Worm (Caenorhabditis elegans) whole organism, late embryonic: ENCODE measurements around the gene ugt-33.

ENCODE experiments used
- C08G9.2 ChIP-seq: sonication (generic microtip); optimal IDR thresholded peaks from 2 replicates; lab custom pipeline; 2016; ENCODE audit warnings: mild to moderate bottlenecking, missing genetic modification characterization, moderate library complexity, missing compliant biosample characterization
- C38D4.7 ChIP-seq: fragments of 200-800 bp; sonication (Bioruptor generic); optimal IDR thresholded peaks from 2 replicates; lab custom pipeline; 2018; ENCODE audit warnings: mild to moderate bottlenecking, missing genetic modification characterization, moderate library complexity, missing compliant biosample characterization
- F13H6.1 ChIP-seq: sonication (generic microtip); optimal IDR thresholded peaks from 2 replicates; lab custom pipeline; 2016; ENCODE audit warnings: missing genetic modification characterization, missing compliant biosample characterization
- K09A11.1 ChIP-seq: sonication (generic microtip); optimal IDR thresholded peaks from 2 replicates; lab custom pipeline; 2017; ENCODE audit warnings: antibody characterized with exemption, mild to moderate bottlenecking, missing genetic modification characterization, missing compliant biosample characterization; ENCODE audit not compliant: insufficient read depth
- T23F11.4 ChIP-seq: fragments of 200-800 bp; sonication (Bioruptor generic); optimal IDR thresholded peaks from 2 replicates; lab custom pipeline; 2018; ENCODE audit warnings: mild to moderate bottlenecking, missing genetic modification characterization, missing compliant biosample characterization
- Y22D7AL.16 ChIP-seq: sonication (generic microtip); optimal IDR thresholded peaks from 2 replicates; lab custom pipeline; 2016; ENCODE audit warnings: missing genetic modification characterization, missing compliant biosample characterization
- ahr-1 ChIP-seq: sonication (generic microtip); optimal IDR thresholded peaks from 2 replicates; lab custom pipeline; 2016; ENCODE audit warnings: missing genetic modification characterization, missing compliant biosample characterization
- ceh-14 ChIP-seq: sonication (generic microtip); optimal IDR thresholded peaks from 2 replicates; lab custom pipeline; 2016; ENCODE audit warnings: missing genotype, missing genetic modification characterization, missing compliant biosample characterization
- ceh-2 ChIP-seq: sonication (generic microtip); optimal IDR thresholded peaks from 2 replicates; lab custom pipeline; 2016; ENCODE audit warnings: missing genotype, missing genetic modification characterization, missing compliant biosample characterization
- ceh-22 ChIP-seq: sonication (generic microtip); optimal IDR thresholded peaks from 2 replicates; lab custom pipeline; 2017; ENCODE audit warnings: missing biosample characterization, missing genetic modification characterization
- ceh-24 ChIP-seq: sonication (generic microtip); optimal IDR thresholded peaks from 2 replicates; lab custom pipeline; 2016; ENCODE audit warnings: mild to moderate bottlenecking, missing genetic modification characterization, missing compliant biosample characterization
- ceh-30 ChIP-seq: fragments of 150-350 bp; optimal IDR thresholded peaks from 2 replicates; lab custom pipeline; 2014; ENCODE audit warnings: missing biosample characterization, missing genetic modification characterization
- ceh-31 ChIP-seq: sonication (generic microtip); optimal IDR thresholded peaks from 2 replicates; lab custom pipeline; 2016; ENCODE audit warnings: missing genetic modification characterization, missing compliant biosample characterization
- ceh-34 ChIP-seq: sonication (generic microtip); optimal IDR thresholded peaks from 2 replicates; lab custom pipeline; 2016; ENCODE audit warnings: mild to moderate bottlenecking, missing genetic modification characterization, missing compliant biosample characterization
- ceh-9 ChIP-seq: sonication (generic microtip); optimal IDR thresholded peaks from 2 replicates; lab custom pipeline; 2016; ENCODE audit warnings: mild to moderate bottlenecking, missing genetic modification characterization, inconsistent platforms, missing compliant biosample characterization
- che-1 ChIP-seq: sonication (generic microtip); optimal IDR thresholded peaks from 2 replicates; lab custom pipeline; 2016; ENCODE audit warnings: mild to moderate bottlenecking, missing genetic modification characterization, missing compliant biosample characterization
- dve-1 ChIP-seq: sonication (generic microtip); optimal IDR thresholded peaks from 2 replicates; lab custom pipeline; 2017; ENCODE audit warnings: antibody characterized with exemption, mild to moderate bottlenecking, missing genetic modification characterization, missing compliant biosample characterization
- elt-2 ChIP-seq: sonication (generic microtip); optimal IDR thresholded peaks from 2 replicates; lab custom pipeline; 2016; ENCODE audit warnings: missing genetic modification reagents, missing genetic modification characterization, missing compliant biosample characterization
- elt-4 ChIP-seq: sonication (generic microtip); optimal IDR thresholded peaks from 2 replicates; lab custom pipeline; 2016; ENCODE audit warnings: missing genetic modification characterization, missing compliant biosample characterization
- fax-1 ChIP-seq: sonication (generic microtip); optimal IDR thresholded peaks from 2 replicates; lab custom pipeline; 2016; ENCODE audit warnings: missing genotype, missing genetic modification characterization, missing compliant biosample characterization
- fkh-10 ChIP-seq: fragments of 150-350 bp; optimal IDR thresholded peaks from 2 replicates; lab custom pipeline; 2014; ENCODE audit warnings: missing biosample characterization, missing genetic modification reagents, missing genetic modification characterization
- fkh-6 ChIP-seq: sonication (generic microtip); optimal IDR thresholded peaks from 2 replicates; lab custom pipeline; 2016; ENCODE audit warnings: missing genetic modification characterization, missing compliant biosample characterization
- gmeb-2 ChIP-seq: sonication (generic microtip); optimal IDR thresholded peaks from 2 replicates; lab custom pipeline; 2016; ENCODE audit warnings: missing genetic modification characterization, inconsistent platforms, missing compliant biosample characterization
- hlh-15 ChIP-seq: sonication (generic microtip); optimal IDR thresholded peaks from 2 replicates; lab custom pipeline; 2016; ENCODE audit warnings: missing genetic modification characterization, missing compliant biosample characterization
- hlh-8 ChIP-seq: sonication (generic microtip); optimal IDR thresholded peaks from 2 replicates; lab custom pipeline; 2016; ENCODE audit warnings: missing genotype, missing genetic modification characterization, missing compliant biosample characterization
- lin-11 ChIP-seq: fragments of 200-800 bp; sonication (Bioruptor generic); optimal IDR thresholded peaks from 2 replicates; lab custom pipeline; 2018; ENCODE audit warnings: mild to moderate bottlenecking, missing genetic modification characterization, missing compliant biosample characterization
- mec-3 ChIP-seq: sonication (generic microtip); optimal IDR thresholded peaks from 2 replicates; lab custom pipeline; 2016; ENCODE audit warnings: borderline replicate concordance, missing genetic modification characterization, missing compliant biosample characterization
- nhr-232 ChIP-seq: sonication (generic microtip); optimal IDR thresholded peaks from 2 replicates; lab custom pipeline; 2016; ENCODE audit warnings: missing genetic modification characterization, missing compliant biosample characterization
- odd-2 ChIP-seq: sonication (generic microtip); optimal IDR thresholded peaks from 2 replicates; lab custom pipeline; 2017; ENCODE audit warnings: antibody characterized with exemption, mild to moderate bottlenecking, missing genetic modification characterization, missing compliant biosample characterization
- pqm-1 ChIP-seq: sonication (generic microtip); optimal IDR thresholded peaks from 2 replicates; lab custom pipeline; 2016; ENCODE audit warnings: missing genetic modification characterization, missing compliant biosample characterization
- rnt-1 ChIP-seq: sonication (generic microtip); optimal IDR thresholded peaks from 2 replicates; lab custom pipeline; 2016; ENCODE audit warnings: missing genetic modification characterization, missing compliant biosample characterization
- sdc-2 ChIP-seq: sonication (generic microtip); optimal IDR thresholded peaks from 2 replicates; lab custom pipeline; 2016; ENCODE audit warnings: missing genotype, missing genetic modification characterization, missing compliant biosample characterization
- tbx-2 ChIP-seq: sonication (generic microtip); optimal IDR thresholded peaks from 2 replicates; lab custom pipeline; 2016; ENCODE audit warnings: missing genetic modification characterization, missing compliant biosample characterization
- tbx-7 ChIP-seq: sonication (generic microtip); optimal IDR thresholded peaks from 2 replicates; lab custom pipeline; 2016; ENCODE audit warnings: missing genotype, missing genetic modification characterization, missing compliant biosample characterization
- unc-3 ChIP-seq, 2 experiments: fragments of 200-800 bp in 1 of 2; sonication (Bioruptor generic) in 1 of 2; sonication (generic microtip) in 1 of 2; conservative IDR thresholded peaks in 1 of 2; optimal IDR thresholded peaks in 1 of 2; 2 replicates each; pipeline versions ENCODE4 v1.3.6 to Lab custom; 2016 to 2022; ENCODE audit warnings: missing compliant biosample characterization in 2 of 2, missing genetic modification characterization in 2 of 2, missing genetic modification reagents in 1 of 2
- unc-42 ChIP-seq: sonication (generic microtip); optimal IDR thresholded peaks from 2 replicates; lab custom pipeline; 2016; ENCODE audit warnings: missing genotype, missing genetic modification characterization, missing compliant biosample characterization
- unc-55 ChIP-seq: sonication (generic microtip); optimal IDR thresholded peaks from 2 replicates; lab custom pipeline; 2017; ENCODE audit warnings: missing biosample characterization, missing genetic modification reagents, missing genetic modification characterization
- unc-86 ChIP-seq: sonication (generic microtip); optimal IDR thresholded peaks from 2 replicates; lab custom pipeline; 2016; ENCODE audit warnings: missing genetic modification characterization, missing compliant biosample characterization
- zip-5 ChIP-seq: sonication (generic microtip); optimal IDR thresholded peaks from 2 replicates; lab custom pipeline; 2016; ENCODE audit warnings: missing genetic modification characterization, missing compliant biosample characterization

Gene ugt-33

ce11 chrV:10484640-10485039, 8.6 kb upstream of the ugt-33 start, which contains the start of gene Y32F6B.1:
Y32F6B.1 (minus strand) TSS chrV:10484740.
- TF ChIP-seq ahr-1 (tag; lab: Kevin White, UChicago) (no peak), elt-4 (tag; lab: Kevin White, UChicago) (no peak)

DNA sequence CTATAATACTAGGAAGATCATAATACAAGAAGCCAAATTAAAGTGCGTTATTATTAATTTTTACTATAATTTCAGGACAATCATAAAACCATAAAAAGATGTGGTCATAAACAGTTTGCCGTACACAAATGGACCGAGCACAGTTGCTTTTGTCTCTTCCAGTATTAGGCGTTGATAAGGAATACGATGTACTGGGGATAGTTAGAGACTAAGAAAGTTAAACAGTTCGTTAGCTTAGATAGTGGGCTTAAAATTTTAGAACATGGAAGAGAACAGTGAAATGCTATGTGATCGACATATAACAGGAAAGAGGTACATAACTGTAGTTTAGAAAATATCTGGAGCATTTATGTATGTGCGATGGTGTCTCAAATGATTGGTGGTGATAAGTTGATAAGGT, 7.8 kb upstream of the ugt-33 start:
- TF ChIP-seq elt-2 (tag; lab: Kevin White, UChicago) (peak; percentile 43), fax-1 (tag; lab: Kevin White, UChicago) (no peak)
- TF ChIP-seq, all 69 proteins: peak for 1

DNA sequence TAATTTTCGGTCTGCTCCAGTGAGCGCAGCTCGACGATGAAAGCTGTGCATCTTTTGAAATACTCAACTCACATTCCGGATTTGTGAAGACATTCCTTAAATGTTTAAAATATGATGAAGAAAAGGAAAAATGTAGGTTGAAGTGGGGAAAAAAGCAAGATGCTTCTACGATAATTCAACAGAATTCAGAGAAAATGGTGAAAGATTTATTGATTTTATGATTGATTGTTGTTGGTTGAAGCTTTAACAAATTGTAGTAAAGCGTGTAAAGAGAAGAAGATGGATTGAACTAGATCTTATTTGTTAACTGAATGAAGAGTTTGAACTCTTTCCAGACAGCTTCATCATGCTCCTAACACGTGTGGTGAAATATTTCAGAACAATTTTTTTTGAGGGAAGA, 3.2 kb upstream of the ugt-33 start, which contains the start of gene ncx-5:
Gene ncx-5 (minus strand): TSS at position 101 of the 400 bp plus-strand sequence.
- no peak for TF ChIP-seq unc-55 (GFP tag; lab: Kevin White, UChicago)
- TF ChIP-seq tbx-2 (tag; lab: Kevin White, UChicago) = no peak
- no peak for TF ChIP-seq K09A11.1
- TF ChIP-seq Y22D7AL.16 (tag; lab: Kevin White, UChicago) = no peak
- TF ChIP-seq pqm-1 (tag; lab: Kevin White, UChicago) = no peak
- TF ChIP-seq F13H6.1 (tag; lab: Kevin White, UChicago) = no peak
- no peak for TF ChIP-seq odd-2 (tag; lab: Kevin White, UChicago)
- no peak for TF ChIP-seq ceh-30 (tag; lab: Kevin White, UChicago)
- TF ChIP-seq unc-86 (tag; lab: Kevin White, UChicago) = no peak
- TF ChIP-seq sdc-2 = no peak

DNA sequence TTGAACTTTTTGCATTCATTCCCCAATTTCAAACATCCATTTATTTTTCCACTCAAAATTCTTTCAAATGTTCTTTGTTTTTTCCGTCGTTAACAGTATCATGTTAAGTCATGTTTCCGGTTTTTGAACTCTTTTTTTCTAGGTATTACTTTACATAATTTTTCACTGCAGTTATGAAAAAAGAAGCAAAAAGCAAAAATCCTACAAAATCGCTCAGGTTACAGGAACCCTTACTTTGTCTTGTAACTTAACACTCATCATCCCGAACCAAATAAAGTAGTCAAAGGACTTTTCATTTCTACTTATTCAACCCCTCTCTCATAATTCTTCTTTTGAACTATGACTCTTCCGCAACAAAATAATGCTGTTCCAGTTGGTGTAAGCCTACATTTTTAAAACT, 1.8 kb upstream of the ugt-33 start, which contains the start of gene aqp-5:
Gene aqp-5 (plus strand): TSS at position 301 of the 400 bp plus-strand sequence.
- TF ChIP-seq hlh-15 (tag; lab: Kevin White, UChicago) (no peak), unc-3 (GFP tag; conservative IDR thresholded peaks at IDR 0.05; lab: Robert Waterston, UW) (no peak), unc-3 (tag; optimal IDR thresholded peaks at IDR 0.05; lab: Kevin White, UChicago) (no peak), Y22D7AL.16 (tag; lab: Kevin White, UChicago) (no peak), rnt-1 (tag; lab: Kevin White, UChicago) (no peak), fkh-10 (GFP tag; lab: Kevin White, UChicago) (no peak), odd-2 (tag; lab: Kevin White, UChicago) (no peak), C38D4.7 (GFP tag; lab: Kevin White, UChicago) (no peak), nhr-232 (tag; lab: Kevin White, UChicago) (no peak), che-1 (tag; lab: Kevin White, UChicago) (no peak), lin-11 (tag; lab: Kevin White, UChicago) (no peak), ceh-2 (tag; lab: Kevin White, UChicago) (no peak), C08G9.2 (no peak), dve-1 (no peak), hlh-8 (tag; lab: Kevin White, UChicago) (no peak), ceh-31 (tag; lab: Kevin White, UChicago) (no peak), zip-5 (tag; lab: Kevin White, UChicago) (no peak), ceh-14 (tag; lab: Kevin White, UChicago) (no peak)
- TF ChIP-seq, all 69 proteins: peak for 0

DNA sequence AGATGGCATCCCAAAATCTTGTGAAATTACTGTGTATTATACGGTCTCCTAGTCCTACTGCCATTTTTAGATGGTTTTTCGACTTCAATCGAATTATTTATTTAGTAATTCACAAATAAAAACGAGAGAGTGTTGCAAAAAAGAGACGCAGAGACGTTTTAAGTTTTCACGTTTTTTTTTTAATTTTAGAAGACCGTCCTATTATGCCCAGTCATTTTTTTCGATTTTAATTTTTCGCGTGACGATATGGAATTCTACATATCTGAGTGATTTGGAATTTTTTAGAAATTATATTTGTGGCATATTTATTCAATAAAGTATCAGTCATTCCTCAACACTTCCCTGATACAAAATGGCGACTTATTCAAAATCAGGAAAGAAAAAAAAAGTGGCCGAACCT, 3.5 kb downstream of the ugt-33 start, which contains the start of gene C35A5.4:
Gene C35A5.4 (plus strand): TSS at position 301 of the 400 bp plus-strand sequence.
- no peak for TF ChIP-seq ceh-34 (tag; lab: Kevin White, UChicago)
- TF ChIP-seq T23F11.4 = no peak
- TF ChIP-seq, all 69 proteins: peak for 0

DNA sequence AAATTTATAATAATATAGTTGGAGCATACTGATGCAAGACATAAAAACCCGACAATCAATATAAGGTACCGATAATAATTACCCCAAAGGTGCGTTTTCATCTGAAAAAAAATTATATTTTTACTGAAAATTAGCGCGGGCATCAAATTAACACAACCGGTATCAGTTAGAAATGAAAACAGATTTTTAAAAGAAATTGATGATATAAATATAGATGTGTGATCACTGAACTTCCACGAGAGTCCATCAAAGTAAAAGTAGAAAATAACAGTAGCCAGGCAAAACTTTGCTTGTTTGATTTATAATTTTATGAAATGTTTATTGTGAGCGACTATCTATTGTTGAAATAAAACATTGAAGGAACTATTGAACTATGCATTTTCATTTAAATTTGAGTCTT, 8.1 kb downstream of the ugt-33 start, which contains the start of gene C35A5.3:
Gene C35A5.3 (minus strand): TSS at position 101 of the 400 bp plus-strand sequence.
- TF ChIP-seq tbx-7 (tag; lab: Kevin White, UChicago) = no peak
- no peak for TF ChIP-seq gmeb-2 (tag; lab: Kevin White, UChicago)
- TF ChIP-seq fkh-6 (tag; lab: Kevin White, UChicago) = no peak
- no peak for TF ChIP-seq ceh-24 (tag; lab: Kevin White, UChicago)
- TF ChIP-seq dve-1 = no peak
- TF ChIP-seq ceh-22 (tag; lab: Kevin White, UChicago) = no peak
- no peak for TF ChIP-seq mec-3 (tag; lab: Kevin White, UChicago)
- no peak for TF ChIP-seq tbx-2 (tag; lab: Kevin White, UChicago)
- TF ChIP-seq rnt-1 (tag; lab: Kevin White, UChicago) = no peak
- no peak for TF ChIP-seq unc-42 (tag; lab: Kevin White, UChicago)
- TF ChIP-seq fkh-10 (GFP tag; lab: Kevin White, UChicago) = no peak
- TF ChIP-seq ceh-9 (tag; lab: Kevin White, UChicago) = no peak
